Worm (Caenorhabditis elegans): ENCODE data around the gene srw-95.

srw-95 gene

DNA sequence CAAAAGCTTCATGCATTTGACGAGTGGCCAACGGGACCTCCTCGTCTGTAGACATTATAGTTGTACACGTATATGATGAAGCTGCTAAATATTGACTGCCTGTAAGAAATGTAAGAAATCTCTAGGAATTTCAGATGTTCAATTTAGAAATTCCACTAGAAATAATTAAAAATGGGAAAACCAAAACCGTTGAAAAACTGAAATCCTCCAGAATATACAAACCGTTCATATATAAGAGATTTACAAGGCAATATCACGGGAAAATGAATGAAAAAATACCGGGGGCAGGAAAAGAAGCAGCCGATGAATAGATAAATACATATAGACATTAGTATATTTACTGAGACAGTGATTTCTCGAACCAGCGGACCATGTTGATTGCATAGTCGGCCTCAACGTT, 9.4 kb upstream of the srw-95 start, which contains the start of gene dpf-7:
Gene dpf-7, minus strand, starts transcription at position 101 of the 400 bp plus-strand sequence.
- no peak for TF ChIP-seq zag-1 (tag; optimal IDR thresholded peaks at IDR 0.05)
- TF ChIP-seq pax-3 (tag; optimal IDR thresholded peaks at IDR 0.05) = no peak
- no peak for TF ChIP-seq lin-15B (tag; optimal IDR thresholded peaks at IDR 0.05)
- no peak for TF ChIP-seq efl-3 (GFP tag; optimal IDR thresholded peaks at IDR 0.05)
- TF ChIP-seq snpc-4 (tag; optimal IDR thresholded peaks at IDR 0.05) = no peak
- TF ChIP-seq dsc-1 (tag; optimal IDR thresholded peaks at IDR 0.05) = no peak
- no peak for TF ChIP-seq mep-1 (tag; optimal IDR thresholded peaks at IDR 0.05)
- no peak for TF ChIP-seq lsy-2 (tag; optimal IDR thresholded peaks at IDR 0.05)
- no peak for TF ChIP-seq ztf-4 (tag; optimal IDR thresholded peaks at IDR 0.05)
- TF ChIP-seq elt-2 (tag; optimal IDR thresholded peaks at IDR 0.05) = no peak
- no peak for TF ChIP-seq nhr-28 (tag; optimal IDR thresholded peaks at IDR 0.05)
- no peak for TF ChIP-seq mab-9 (GFP tag; IDR thresholded peaks at IDR 0.05)
- no peak for TF ChIP-seq nhr-47 (tag; optimal IDR thresholded peaks at IDR 0.05)
- no peak for TF ChIP-seq elt-3 (tag; optimal IDR thresholded peaks at IDR 0.05)
- no peak for TF ChIP-seq C04F5.9 (tag; optimal IDR thresholded peaks at IDR 0.05)
- no peak for TF ChIP-seq dpl-1 (GFP tag; optimal IDR thresholded peaks at IDR 0.05)

- TF ChIP-seq nhr-85 (tag) (peak; percentile 10), hlh-4 (tag; optimal IDR thresholded peaks at IDR 0.05) (no peak)
Measured at ce11 chrIV:4806486-4806885, 5.4 kb upstream of the srw-95 start, which contains the start of gene dpf-5. Gene dpf-5, minus strand, starts transcription at chrIV:4806586.

- TF ChIP-seq fkh-8 (tag; optimal IDR thresholded peaks at IDR 0.05) (no peak), elt-2 (tag; optimal IDR thresholded peaks at IDR 0.05) (no peak), nhr-19 (GFP tag; conservative IDR thresholded peaks at IDR 0.05) (no peak), elt-3 (tag; optimal IDR thresholded peaks at IDR 0.05) (no peak), tbx-2 (tag; optimal IDR thresholded peaks at IDR 0.05) (no peak), unc-62 (GFP tag; optimal IDR thresholded peaks at IDR 0.05) (no peak), lin-35 (GFP tag; optimal IDR thresholded peaks at IDR 0.05) (no peak), lir-3 (tag; optimal IDR thresholded peaks at IDR 0.05; ENCODE audit: poor library complexity) (no peak), dsc-1 (tag; optimal IDR thresholded peaks at IDR 0.05) (no peak), blmp-1 (tag; optimal IDR thresholded peaks at IDR 0.05) (no peak), mab-9 (GFP tag; IDR thresholded peaks at IDR 0.05) (no peak), C34B4.2 (tag; optimal IDR thresholded peaks at IDR 0.05) (no peak), snpc-4 (tag; optimal IDR thresholded peaks at IDR 0.05) (no peak), C04F5.9 (tag; optimal IDR thresholded peaks at IDR 0.05) (no peak), nhr-237 (tag; optimal IDR thresholded peaks at IDR 0.05) (no peak), unc-30 (tag; optimal IDR thresholded peaks at IDR 0.05) (no peak), ces-1 (GFP tag; optimal IDR thresholded peaks at IDR 0.05) (no peak), fkh-10 (GFP tag; optimal IDR thresholded peaks at IDR 0.05) (no peak), ama-1 (optimal IDR thresholded peaks at IDR 0.05) (no peak), fos-1 (tag; optimal IDR thresholded peaks at IDR 0.05) (no peak)
Measured at ce11 chrIV:4807219-4807618, 4.7 kb upstream of the srw-95 start, which contains the start of gene H06H21.11. Gene H06H21.11, minus strand, starts transcription at chrIV:4807319.

DNA sequence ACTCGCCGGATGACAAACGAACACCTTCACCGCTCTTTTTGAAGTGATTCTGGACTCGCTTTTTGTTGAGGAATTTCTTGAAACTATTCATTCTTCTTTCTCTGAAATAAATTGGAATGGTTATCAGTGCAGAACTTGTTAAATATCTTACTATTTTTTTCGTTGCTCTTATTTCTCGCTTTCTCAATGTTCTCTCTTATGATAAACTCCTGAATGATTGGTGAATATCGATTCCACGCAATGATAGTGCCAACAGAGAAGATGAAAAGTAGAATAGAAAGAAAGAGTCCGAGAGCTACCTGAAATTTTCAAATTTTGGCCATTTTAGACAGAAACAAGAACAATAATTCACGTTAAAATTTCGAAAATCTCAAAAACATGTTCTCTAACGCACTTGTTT, 2.5 kb upstream of the srw-95 start, which contains the start of gene ubxn-6:
Gene ubxn-6, minus strand, starts transcription at position 101 of the 400 bp plus-strand sequence.
- no peak for TF ChIP-seq nhr-47 (tag; optimal IDR thresholded peaks at IDR 0.05)
- no peak for TF ChIP-seq ceh-82 (tag; optimal IDR thresholded peaks at IDR 0.05)
- no peak for TF ChIP-seq F16B12.6 (tag; optimal IDR thresholded peaks at IDR 0.05)
- TF ChIP-seq lin-39 (tag; optimal IDR thresholded peaks at IDR 0.05) = no peak
- TF ChIP-seq lir-3 (tag; optimal IDR thresholded peaks at IDR 0.05; ENCODE audit: poor library complexity) = no peak
- no peak for TF ChIP-seq unc-130 (tag; optimal IDR thresholded peaks at IDR 0.05)

DNA sequence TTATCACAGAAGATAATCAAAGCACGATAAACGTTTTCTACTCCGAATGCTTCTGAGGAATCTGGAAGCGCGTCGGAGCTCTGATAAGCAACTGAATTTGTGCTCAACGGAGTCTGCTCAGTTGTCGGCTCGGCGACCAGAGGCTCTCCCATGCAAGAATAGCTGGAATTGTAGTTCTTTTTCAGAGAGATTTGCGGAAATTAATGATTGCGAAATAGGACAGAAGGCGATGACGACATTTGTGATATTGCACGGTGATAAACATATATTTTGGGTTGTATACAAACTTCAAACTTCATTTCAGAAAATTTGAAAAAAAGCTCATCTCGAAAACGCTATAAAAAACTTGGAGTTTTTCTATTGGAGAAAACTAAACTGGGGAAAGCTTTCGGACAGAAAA, 2.1 kb upstream of the srw-95 start, which contains the start of gene H06H21.37:
Gene H06H21.37, minus strand, starts transcription at position 162 of the 400 bp plus-strand sequence.
- TF ChIP-seq alr-1 (tag; optimal IDR thresholded peaks at IDR 0.05; ENCODE audit: borderline replicate concordance) = no peak
- no peak for TF ChIP-seq snu-23 (GFP tag; optimal IDR thresholded peaks at IDR 0.05)
- no peak for TF ChIP-seq irx-1 (tag; optimal IDR thresholded peaks at IDR 0.05)
- TF ChIP-seq lin-13 (GFP tag; optimal IDR thresholded peaks at IDR 0.05) = no peak
- TF ChIP-seq nhr-77 (tag; optimal IDR thresholded peaks at IDR 0.05) = no peak
- TF ChIP-seq egl-27 (tag; optimal IDR thresholded peaks at IDR 0.05) = no peak
- no peak for TF ChIP-seq nhr-84 (tag; optimal IDR thresholded peaks at IDR 0.05)
- no peak for TF ChIP-seq sox-4 (tag; optimal IDR thresholded peaks at IDR 0.05)
- no peak for TF ChIP-seq ztf-4 (tag; optimal IDR thresholded peaks at IDR 0.05)
- no peak for TF ChIP-seq C34B4.2 (tag; optimal IDR thresholded peaks at IDR 0.05)
- TF ChIP-seq ztf-11 (tag; optimal IDR thresholded peaks at IDR 0.05) = no peak
- TF ChIP-seq dsc-1 (tag; optimal IDR thresholded peaks at IDR 0.05) = no peak
- no peak for TF ChIP-seq unc-62 (GFP tag; optimal IDR thresholded peaks at IDR 0.05)
- no peak for TF ChIP-seq nhr-28 (tag; optimal IDR thresholded peaks at IDR 0.05)
- no peak for TF ChIP-seq aha-1 (tag; optimal IDR thresholded peaks at IDR 0.05)
- TF ChIP-seq zag-1 (tag; optimal IDR thresholded peaks at IDR 0.05) = no peak
- TF ChIP-seq nhr-71 (tag; optimal IDR thresholded peaks at IDR 0.05) = no peak
